Fruit fly (Drosophila melanogaster): ENCODE measurements around the gene CG3008.

Gene CG3008

dm6 chr2L:4882131-4883022 lies 721 bp upstream of the CG3008 start:
- no peak for TF ChIP-seq Rel (GFP tag; optimal IDR thresholded peaks at IDR 0.05)
- peak; percentile 49 for TF ChIP-seq Rel (tag; optimal IDR thresholded peaks at IDR 0.05)
- TF ChIP-seq lola (GFP tag; optimal IDR thresholded peaks at IDR 0.05) = no peak
- no peak for TF ChIP-seq Jra (GFP tag; optimal IDR thresholded peaks at IDR 0.05)
- peak; percentile 75 for TF ChIP-seq psq (GFP tag; optimal IDR thresholded peaks at IDR 0.05)
- no peak for TF ChIP-seq Abd-B (GFP tag; optimal IDR thresholded peaks at IDR 0.05)
- no peak for TF ChIP-seq Hr78 (GFP tag; optimal IDR thresholded peaks at IDR 0.05)
- TF ChIP-seq Dfd (GFP tag; optimal IDR thresholded peaks at IDR 0.05) = peak; percentile 91
- no peak for TF ChIP-seq foxo (GFP tag; optimal IDR thresholded peaks at IDR 0.05)

dm6 chr2L:4886132-4886531 lies 3.0 kb downstream of the CG3008 start:
- TF ChIP-seq br (GFP tag; optimal IDR thresholded peaks at IDR 0.05) (no peak), sage (GFP tag; optimal IDR thresholded peaks at IDR 0.05) (no peak), h (GFP tag; optimal IDR thresholded peaks at IDR 0.05) (no peak), lola (GFP tag; optimal IDR thresholded peaks at IDR 0.05) (no peak), pan (optimal IDR thresholded peaks at IDR 0.05) (no peak), CG9705 (GFP tag; optimal IDR thresholded peaks at IDR 0.05) (no peak)

dm6 chr2L:4886645-4887044 lies 3.5 kb downstream of the CG3008 start:
- TF ChIP-seq N (GFP tag; optimal IDR thresholded peaks at IDR 0.05) = no peak
- TF ChIP-seq Vsx2 (GFP tag; optimal IDR thresholded peaks at IDR 0.05; ENCODE audit: partially characterized antibody) = no peak
- no peak for TF ChIP-seq Jra (GFP tag; optimal IDR thresholded peaks at IDR 0.05)
- TF ChIP-seq br (GFP tag; optimal IDR thresholded peaks at IDR 0.05) = no peak
- no peak for TF ChIP-seq pan (optimal IDR thresholded peaks at IDR 0.05)
- TF ChIP-seq lola (GFP tag; optimal IDR thresholded peaks at IDR 0.05) = no peak
- no peak for TF ChIP-seq CrebA (GFP tag; optimal IDR thresholded peaks at IDR 0.05; ENCODE audit: borderline replicate concordance)
- TF ChIP-seq jim (GFP tag; optimal IDR thresholded peaks at IDR 0.05) = no peak

- TF ChIP-seq OdsH (GFP tag; optimal IDR thresholded peaks at IDR 0.05) (peak; percentile 92), psq (GFP tag; optimal IDR thresholded peaks at IDR 0.05) (peak; percentile 91), Hr83 (GFP tag; optimal IDR thresholded peaks at IDR 0.05; ENCODE audit: poor library complexity, severe bottlenecking) (peak; percentile 63), dmrt93B (GFP tag; optimal IDR thresholded peaks at IDR 0.05) (peak; percentile 86), lola (GFP tag; optimal IDR thresholded peaks at IDR 0.05) (no peak), Jra (GFP tag; optimal IDR thresholded peaks at IDR 0.05) (peak; percentile 76), HLH106 (tag; optimal IDR thresholded peaks at IDR 0.05) (peak; percentile 96), jim (GFP tag; optimal IDR thresholded peaks at IDR 0.05) (no peak), h (GFP tag; optimal IDR thresholded peaks at IDR 0.05) (peak; percentile 94), N (GFP tag; optimal IDR thresholded peaks at IDR 0.05) (no peak), Mio (GFP tag; optimal IDR thresholded peaks at IDR 0.05) (peak; percentile 31), Myc (optimal IDR thresholded peaks at IDR 0.05) (no peak), Hr78 (GFP tag; optimal IDR thresholded peaks at IDR 0.05) (no peak), CrebA (GFP tag; optimal IDR thresholded peaks at IDR 0.05; ENCODE audit: borderline replicate concordance) (no peak), woc (GFP tag; optimal IDR thresholded peaks at IDR 0.05) (peak; percentile 65), dsf (GFP tag; optimal IDR thresholded peaks at IDR 0.05; ENCODE audit: borderline replicate concordance) (peak; percentile 81), CG32264 (GFP tag; optimal IDR thresholded peaks at IDR 0.05) (peak; percentile 66), Hnf4 (GFP tag; optimal IDR thresholded peaks at IDR 0.05) (peak; percentile 90), fru (GFP tag; optimal IDR thresholded peaks at IDR 0.05) (peak; percentile 86), CG9705 (GFP tag; optimal IDR thresholded peaks at IDR 0.05) (peak; percentile 81), sage (GFP tag; optimal IDR thresholded peaks at IDR 0.05) (peak; percentile 89), br (GFP tag; optimal IDR thresholded peaks at IDR 0.05) (peak; percentile 86), ey (GFP tag; optimal IDR thresholded peaks at IDR 0.05) (peak; percentile 88), tai (GFP tag; optimal IDR thresholded peaks at IDR 0.05) (peak; percentile 82), foxo (GFP tag; optimal IDR thresholded peaks at IDR 0.05) (peak in 1 of 2 experiments; percentile 91), pan (optimal IDR thresholded peaks at IDR 0.05) (no peak), sv (GFP tag; optimal IDR thresholded peaks at IDR 0.05) (no peak), rgr (GFP tag; optimal IDR thresholded peaks at IDR 0.05) (peak; percentile 93), brk (GFP tag; optimal IDR thresholded peaks at IDR 0.05) (peak; percentile 79), Dfd (GFP tag; optimal IDR thresholded peaks at IDR 0.05) (peak; percentile 19), Rel (GFP tag; optimal IDR thresholded peaks at IDR 0.05) (no peak), Rel (tag; optimal IDR thresholded peaks at IDR 0.05) (peak; percentile 73), Sp1 (GFP tag; optimal IDR thresholded peaks at IDR 0.05) (peak; percentile 91), GATAd (GFP tag; optimal IDR thresholded peaks at IDR 0.05) (peak; percentile 82), Vsx2 (GFP tag; optimal IDR thresholded peaks at IDR 0.05; ENCODE audit: partially characterized antibody) (no peak), usp (GFP tag; optimal IDR thresholded peaks at IDR 0.05) (no peak), Dif (GFP tag; optimal IDR thresholded peaks at IDR 0.05; ENCODE audit: partially characterized antibody) (no peak), Abd-B (GFP tag; optimal IDR thresholded peaks at IDR 0.05) (no peak)
These were observed 4.5 kb downstream of the CG3008 start for dm6 chr2L:4887382-4888219.

All from whole organism, wandering third instar larva.